Worm (Caenorhabditis elegans): Measurements from ENCODE around the gene htp-2.

- TF ChIP-seq W03F9.2 (tag; optimal IDR thresholded peaks at IDR 0.05): no peak
- no peak for TF ChIP-seq dao-5 (tag; optimal IDR thresholded peaks at IDR 0.05)
Observed at ce11 chrIV:6441601-6442000, 22.3 kb downstream of the htp-2 start, which contains the start of gene Y73B6BL.31.
